Worm (Caenorhabditis elegans): ENCODE measurements around the gene C54D2.6.

- TF ChIP-seq egl-27 (tag; optimal IDR thresholded peaks at IDR 0.05) (no peak), fkh-8 (tag; optimal IDR thresholded peaks at IDR 0.05) (peak; percentile 35), aly-2 (tag; optimal IDR thresholded peaks at IDR 0.05) (no peak), dpl-1 (GFP tag; optimal IDR thresholded peaks at IDR 0.05) (no peak), snpc-4 (tag; optimal IDR thresholded peaks at IDR 0.05) (no peak), ztf-4 (tag; optimal IDR thresholded peaks at IDR 0.05) (no peak)
Observed at ce11 chrX:7886200-7886599, 38.9 kb upstream of the C54D2.6 start.
